Worm (Caenorhabditis elegans): Measurements from ENCODE around the gene K03A1.4.

The K03A1.4 gene

ce11 chrX:7334302-7334724, 35.8 kb upstream of the K03A1.4 start, which contains the start of gene epg-7 (continued):
- TF ChIP-seq let-607 (tag; optimal IDR thresholded peaks at IDR 0.05) (peak; percentile 50 to 79), lin-26 (GFP tag; IDR thresholded peaks at IDR 0.05) (no peak), lir-1 (GFP tag; conservative IDR thresholded peaks at IDR 0.05) (peak; percentile 91), sea-2 (GFP tag; IDR thresholded peaks at IDR 0.05) (no peak), zfh-2 (GFP tag; conservative IDR thresholded peaks at IDR 0.05) (peak; percentile 98), lag-1 (GFP tag; IDR thresholded peaks at IDR 0.05) (no peak), hmg-1.2 (GFP tag; IDR thresholded peaks at IDR 0.05) (peak; percentile 88), F57C9.4 (tag; optimal IDR thresholded peaks at IDR 0.05) (no peak), pha-4 (tag; optimal IDR thresholded peaks at IDR 0.05) (peak; percentile 90), ztf-6 (GFP tag; IDR thresholded peaks at IDR 0.05) (peak; percentile 80; the same call in 1 of the 2 replicates), somi-1 (GFP tag; optimal IDR thresholded peaks at IDR 0.05) (peak; percentile 81), athp-1 (tag; optimal IDR thresholded peaks at IDR 0.05) (peak; percentile 85), xnd-1 (tag; optimal IDR thresholded peaks at IDR 0.05) (no peak), ets-4 (GFP tag; optimal IDR thresholded peaks at IDR 0.05) (peak; percentile 86), cebp-2 (GFP tag; IDR thresholded peaks at IDR 0.05) (0 out of 2 replicates have a peak, but pooled peaks have one; percentile 60), B0336.3 (GFP tag; IDR thresholded peaks at IDR 0.05) (peak; percentile 88), T26A5.8 (tag; optimal IDR thresholded peaks at IDR 0.05) (no peak), hmg-20 (GFP tag; IDR thresholded peaks at IDR 0.05) (peak; percentile 64), tlf-1 (GFP tag; optimal IDR thresholded peaks at IDR 0.05) (peak; percentile 62), K12H6.12 (tag; optimal IDR thresholded peaks at IDR 0.05) (peak; percentile 95), ceh-58 (GFP tag; IDR thresholded peaks at IDR 0.05) (no peak), egl-44 (GFP tag; IDR thresholded peaks at IDR 0.05) (peak; percentile 83; the same call in 1 of the 2 replicates), B0261.1 (tag; optimal IDR thresholded peaks at IDR 0.05) (peak; percentile 5)

- TF ChIP-seq ztf-26 (tag; optimal IDR thresholded peaks at IDR 0.05), result peak; percentile 5
- no peak for TF ChIP-seq lin-54 (GFP tag; optimal IDR thresholded peaks at IDR 0.05)
Measured at ce11 chrX:7330685-7331196, 32.2 kb upstream of the K03A1.4 start, which contains the start of gene ttr-30. TSS of gene ttr-30 (plus strand) at chrX:7330949.

ce11 chrX:7329601-7330000, 31.0 kb upstream of the K03A1.4 start, which contains the start of gene ttr-59:
TSS of gene ttr-59 (plus strand) at chrX:7329818.
- no peak for TF ChIP-seq C06A6.2 (GFP tag; conservative IDR thresholded peaks at IDR 0.05)
- no peak for TF ChIP-seq madf-10 (tag; optimal IDR thresholded peaks at IDR 0.05)
- TF ChIP-seq efl-1 (GFP tag; optimal IDR thresholded peaks at IDR 0.05), result no peak
- no peak for TF ChIP-seq pbrm-1 (GFP tag; IDR thresholded peaks at IDR 0.05)
- TF ChIP-seq somi-1 (GFP tag; optimal IDR thresholded peaks at IDR 0.05), result no peak
- TF ChIP-seq rcor-1 (GFP tag; IDR thresholded peaks at IDR 0.05), result no peak
- no peak for TF ChIP-seq ceh-100 (GFP tag; IDR thresholded peaks at IDR 0.05)
- TF ChIP-seq sea-2 (GFP tag; IDR thresholded peaks at IDR 0.05), result no peak
- no peak for TF ChIP-seq madf-8 (GFP tag; conservative IDR thresholded peaks at IDR 0.05)
- no peak for TF ChIP-seq B0261.1 (tag; optimal IDR thresholded peaks at IDR 0.05)
- no peak for TF ChIP-seq him-1 (tag; optimal IDR thresholded peaks at IDR 0.05)
- no peak for TF ChIP-seq Y95B8A.8 (GFP tag; IDR thresholded peaks at IDR 0.05)

ce11 chrX:7328065-7328564, 29.6 kb upstream of the K03A1.4 start:
- no peak for TF ChIP-seq attf-6 (GFP tag; IDR thresholded peaks at IDR 0.05)
- TF ChIP-seq D2030.7 (GFP tag; IDR thresholded peaks at IDR 0.05), result no peak
- no peak for TF ChIP-seq ztf-25 (GFP tag; IDR thresholded peaks at IDR 0.05)
- TF ChIP-seq F10E7.11 (tag; optimal IDR thresholded peaks at IDR 0.05), result no peak
- TF ChIP-seq hlh-12 (tag; optimal IDR thresholded peaks at IDR 0.05), result no peak
- no peak for TF ChIP-seq snpc-4 (GFP tag; optimal IDR thresholded peaks at IDR 0.05)
- no peak for TF ChIP-seq snpc-4 (tag; optimal IDR thresholded peaks at IDR 0.05)
- no peak for TF ChIP-seq tbx-9 (tag; optimal IDR thresholded peaks at IDR 0.05; ENCODE audit: borderline replicate concordance)
